Worm (Caenorhabditis elegans) whole organism, mixed stage, embryonic: Measurements from ENCODE around the gene C01G10.5.
"Not testable (repeated sequence)": the region's sequence is repeated elsewhere in the genome, so short reads cannot be mapped to it uniquely, and the experiment has no call there.

ENCODE experiments used
- blmp-1 ChIP-seq: fragments of 150-350 bp; optimal IDR thresholded peaks from 2 replicates; lab custom pipeline; 2014; ENCODE audit warnings: missing biosample characterization, missing genetic modification characterization
- ceh-39 ChIP-seq: fragments of 150-350 bp; optimal IDR thresholded peaks from 2 replicates; lab custom pipeline; 2014; ENCODE audit warnings: missing biosample characterization, missing genetic modification characterization
- ceh-43 ChIP-seq: fragments of 200-800 bp; sonication (Bioruptor generic); optimal IDR thresholded peaks from 2 replicates; lab custom pipeline; 2018; ENCODE audit warnings: mild to moderate bottlenecking, missing genetic modification characterization, moderate library complexity, missing compliant biosample characterization
- ceh-83 ChIP-seq: fragments of 200-800 bp; sonication (Bioruptor generic); optimal IDR thresholded peaks from 2 replicates; lab custom pipeline; 2018; ENCODE audit warnings: mild to moderate bottlenecking, missing genetic modification characterization, missing compliant biosample characterization
- ces-1 ChIP-seq: fragments of 150-350 bp; optimal IDR thresholded peaks from 2 replicates; lab custom pipeline; 2014; ENCODE audit warnings: missing biosample characterization, missing genetic modification reagents, missing genetic modification characterization
- cnd-1 ChIP-seq: fragments of 200-800 bp; sonication (Bioruptor generic); optimal IDR thresholded peaks from 2 replicates; lab custom pipeline; 2018; ENCODE audit warnings: mild to moderate bottlenecking, missing genetic modification characterization, missing compliant biosample characterization
- drap-1 ChIP-seq: fragments of 200-800 bp; sonication (Bioruptor generic); optimal IDR thresholded peaks from 3 replicates; lab custom pipeline; 2018; ENCODE audit warnings: mild to moderate bottlenecking, missing genetic modification characterization, missing compliant biosample characterization
- elt-1 ChIP-seq: sonication (generic microtip); optimal IDR thresholded peaks from 2 replicates; lab custom pipeline; 2017; ENCODE audit warnings: missing genetic modification characterization, mild to moderate bottlenecking, missing compliant biosample characterization, antibody characterized with exemption, moderate library complexity, borderline replicate concordance; ENCODE audit not compliant: insufficient read depth
- elt-3 ChIP-seq: fragments of 150-350 bp; optimal IDR thresholded peaks from 2 replicates; lab custom pipeline; 2014; ENCODE audit warnings: missing biosample characterization, missing genetic modification characterization
- flh-1 ChIP-seq: fragments of 200-800 bp; sonication (Bioruptor generic); optimal IDR thresholded peaks from 2 replicates; lab custom pipeline; 2018; ENCODE audit warnings: mild to moderate bottlenecking, missing genetic modification characterization, moderate library complexity, missing compliant biosample characterization
- ham-2 ChIP-seq: fragments of 200-800 bp; sonication (Bioruptor generic); optimal IDR thresholded peaks from 2 replicates; lab custom pipeline; 2018; ENCODE audit warnings: mild to moderate bottlenecking, missing genetic modification characterization, missing compliant biosample characterization
- hlh-1 ChIP-seq: fragments of 150-350 bp; optimal IDR thresholded peaks from 2 replicates; lab custom pipeline; 2014; ENCODE audit warnings: missing biosample characterization, missing genetic modification reagents, missing genetic modification characterization
- lin-13 ChIP-seq: fragments of 150-350 bp; optimal IDR thresholded peaks from 2 replicates; lab custom pipeline; 2014; ENCODE audit warnings: missing biosample characterization, missing genetic modification characterization
- lin-32 ChIP-seq: fragments of 200-800 bp; sonication (Bioruptor generic); optimal IDR thresholded peaks from 2 replicates; lab custom pipeline; 2018; ENCODE audit warnings: mild to moderate bottlenecking, missing genetic modification characterization, missing compliant biosample characterization
- lsy-2 ChIP-seq: fragments of 150-350 bp; optimal IDR thresholded peaks from 2 replicates; lab custom pipeline; 2014; ENCODE audit warnings: missing biosample characterization, missing genetic modification characterization
- mab-5 ChIP-seq: fragments of 150-350 bp; optimal IDR thresholded peaks from 2 replicates; lab custom pipeline; 2014; ENCODE audit warnings: missing biosample characterization, missing genetic modification characterization
- mep-1 ChIP-seq: fragments of 150-350 bp; optimal IDR thresholded peaks from 2 replicates; lab custom pipeline; 2017; ENCODE audit warnings: missing biosample characterization, missing genetic modification reagents, missing genetic modification characterization, inconsistent platforms
- mls-2 ChIP-seq: sonication (generic microtip); optimal IDR thresholded peaks from 2 replicates; lab custom pipeline; 2016; ENCODE audit warnings: mild to moderate bottlenecking, missing genetic modification characterization, moderate library complexity, missing compliant biosample characterization
- nhr-12 ChIP-seq: fragments of 150-350 bp; optimal IDR thresholded peaks from 2 replicates; lab custom pipeline; 2014; ENCODE audit warnings: missing biosample characterization, missing genetic modification characterization
- nhr-2 ChIP-seq: fragments of 150-350 bp; optimal IDR thresholded peaks from 2 replicates; lab custom pipeline; 2014; ENCODE audit warnings: missing biosample characterization, missing genetic modification characterization
- nhr-237 ChIP-seq: fragments of 150-350 bp; optimal IDR thresholded peaks from 2 replicates; lab custom pipeline; 2014; ENCODE audit warnings: missing biosample characterization, missing genetic modification characterization
- nhr-28 ChIP-seq: fragments of 150-350 bp; optimal IDR thresholded peaks from 2 replicates; lab custom pipeline; 2014; ENCODE audit warnings: missing biosample characterization, missing genetic modification characterization
- nhr-76 ChIP-seq: sonication (generic microtip); optimal IDR thresholded peaks from 2 replicates; lab custom pipeline; 2017; ENCODE audit warnings: missing biosample characterization, missing genetic modification characterization
- pha-4 ChIP-seq: fragments of 150-350 bp; optimal IDR thresholded peaks from 2 replicates; lab custom pipeline; 2018; ENCODE audit warnings: missing biosample characterization, missing genetic modification reagents, missing genetic modification characterization
- sem-2 ChIP-seq: fragments of 200-800 bp; sonication (Bioruptor generic); optimal IDR thresholded peaks from 2 replicates; lab custom pipeline; 2018; ENCODE audit warnings: mild to moderate bottlenecking, missing genetic modification characterization, missing compliant biosample characterization
- snpc-4 ChIP-seq: fragments of 150-350 bp; optimal IDR thresholded peaks from 2 replicates; lab custom pipeline; 2014; ENCODE audit warnings: missing biosample characterization, missing genetic modification characterization
- sptf-1 ChIP-seq: sonication (generic microtip); optimal IDR thresholded peaks from 2 replicates; lab custom pipeline; 2017; ENCODE audit warnings: mild to moderate bottlenecking, missing genetic modification characterization, moderate library complexity, missing compliant biosample characterization
- tbx-8 ChIP-seq: fragments of 200-800 bp; sonication (Bioruptor generic); optimal IDR thresholded peaks from 2 replicates; lab custom pipeline; 2018; ENCODE audit warnings: mild to moderate bottlenecking, missing genetic modification characterization, moderate library complexity, missing compliant biosample characterization
- unc-120 ChIP-seq: sonication (generic microtip); optimal IDR thresholded peaks from 2 replicates; lab custom pipeline; 2017; ENCODE audit warnings: missing genetic modification characterization, missing compliant biosample characterization; ENCODE audit not compliant: poor library complexity, severe bottlenecking
- zip-8 ChIP-seq: fragments of 150-350 bp; optimal IDR thresholded peaks from 2 replicates; lab custom pipeline; 2014; ENCODE audit warnings: missing biosample characterization, missing genetic modification characterization
- ztf-11 ChIP-seq: fragments of 150-350 bp; optimal IDR thresholded peaks from 2 replicates; lab custom pipeline; 2014; ENCODE audit warnings: missing biosample characterization, missing genetic modification characterization

The C01G10.5 gene

ce11 chrV:15115968-15116367 lies 26.6 kb upstream of the C01G10.5 start, which contains the start of gene T01G5.8:
Gene T01G5.8, plus strand, starts transcription at chrV:15116268.
- not testable (repeated sequence) for TF ChIP-seq ceh-43 (GFP tag; lab: Kevin White, UChicago); unc-120 (tag; lab: Kevin White, UChicago); ceh-83

DNA sequence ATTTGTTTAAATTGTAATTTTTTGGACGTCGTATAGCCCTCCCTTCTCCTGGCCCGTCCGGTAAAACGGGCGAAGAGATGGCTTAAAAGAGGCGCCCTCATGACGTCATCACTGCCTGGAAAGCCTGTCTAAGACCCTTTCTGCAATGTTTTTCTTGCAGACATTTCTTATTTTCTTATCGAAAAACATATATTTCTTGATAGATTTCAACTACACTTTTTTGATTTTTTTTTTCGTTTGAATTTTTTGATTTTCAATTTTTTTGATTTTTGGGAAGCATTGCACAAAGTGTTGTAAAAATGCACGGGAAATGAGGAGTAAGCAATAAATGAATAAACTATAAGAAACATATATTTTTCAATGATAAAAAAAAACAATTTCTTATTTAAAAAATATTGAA lies 24.7 kb upstream of the C01G10.5 start, which contains the start of gene T01G5.6:
T01G5.6 (minus strand) TSS at position 101 of the 400 bp plus-strand sequence.
- TF ChIP-seq ceh-43 (GFP tag; lab: Kevin White, UChicago) (no peak), nhr-12 (tag; lab: Kevin White, UChicago) (no peak), elt-3 (tag; lab: Kevin White, UChicago) (no peak), tbx-8 (no peak), zip-8 (tag; lab: Kevin White, UChicago) (no peak), flh-1 (GFP tag; lab: Kevin White, UChicago) (no peak), sem-2 (GFP tag; lab: Kevin White, UChicago) (no peak), elt-1 (tag; lab: Kevin White, UChicago) (no peak), drap-1 (GFP tag; lab: Kevin White, UChicago) (no peak), ham-2 (GFP tag; lab: Kevin White, UChicago) (no peak), unc-120 (tag; lab: Kevin White, UChicago) (no peak), ceh-83 (no peak), nhr-76 (tag; lab: Kevin White, UChicago) (no peak)

DNA sequence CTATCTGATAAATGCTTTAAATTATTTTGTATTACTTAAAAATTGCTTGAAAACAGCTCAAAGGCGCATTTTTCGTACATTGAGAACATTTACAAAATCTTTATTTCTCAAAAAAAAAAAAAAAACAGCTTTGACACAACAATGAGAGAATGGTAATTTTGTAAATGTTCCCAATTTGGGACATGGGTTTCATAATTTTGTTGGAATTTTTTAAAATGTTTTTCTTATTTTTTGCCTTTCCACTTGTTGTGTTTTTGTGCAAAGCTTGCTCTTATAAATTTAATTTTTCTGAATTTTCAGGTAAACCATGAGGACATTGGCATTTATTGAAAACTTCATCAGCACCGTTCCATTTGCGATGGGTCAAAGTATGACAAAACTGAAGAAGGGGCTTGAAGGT lies 22.3 kb upstream of the C01G10.5 start, which contains the start of gene T01G5.7:
T01G5.7 (plus strand) TSS at position 301 of the 400 bp plus-strand sequence.
- TF ChIP-seq mls-2 (tag; lab: Kevin White, UChicago) (no peak), ces-1 (GFP tag; lab: Kevin White, UChicago) (no peak), nhr-12 (tag; lab: Kevin White, UChicago) (no peak), flh-1 (GFP tag; lab: Kevin White, UChicago) (no peak), cnd-1 (tag; lab: Kevin White, UChicago) (no peak), hlh-1 (tag; lab: Kevin White, UChicago) (no peak), lin-13 (tag; lab: Kevin White, UChicago) (no peak), nhr-2 (tag; lab: Kevin White, UChicago) (no peak), nhr-76 (tag; lab: Kevin White, UChicago) (no peak), sem-2 (GFP tag; lab: Kevin White, UChicago) (no peak), ham-2 (GFP tag; lab: Kevin White, UChicago) (no peak), ceh-43 (GFP tag; lab: Kevin White, UChicago) (no peak), nhr-237 (no peak), blmp-1 (tag; lab: Kevin White, UChicago) (no peak), drap-1 (GFP tag; lab: Kevin White, UChicago) (no peak), ceh-39 (tag; lab: Kevin White, UChicago) (no peak), tbx-8 (no peak)

ce11 chrV:15109260-15109659 lies 19.9 kb upstream of the C01G10.5 start, which contains the start of gene Y75B12A.2:
Gene Y75B12A.2, plus strand, starts transcription at chrV:15109560.
- no peak for TF ChIP-seq hlh-1 (tag; lab: Kevin White, UChicago)
- TF ChIP-seq tbx-8, result no peak
- TF ChIP-seq sptf-1 (tag; lab: Kevin White, UChicago), result no peak
- TF ChIP-seq nhr-76 (tag; lab: Kevin White, UChicago), result no peak
- TF ChIP-seq snpc-4, result no peak
- no peak for TF ChIP-seq lin-32 (GFP tag; lab: Kevin White, UChicago)
- TF ChIP-seq flh-1 (GFP tag; lab: Kevin White, UChicago), result no peak
- no peak for TF ChIP-seq lsy-2
- TF ChIP-seq mab-5, result no peak
- no peak for TF ChIP-seq unc-120 (tag; lab: Kevin White, UChicago)
- TF ChIP-seq nhr-28 (tag; lab: Kevin White, UChicago), result no peak
- TF ChIP-seq mep-1 (tag; lab: Kevin White, UChicago), result no peak
- TF ChIP-seq pha-4 (tag; lab: Kevin White, UChicago), result no peak
- TF ChIP-seq ztf-11 (tag; lab: Kevin White, UChicago), result no peak
- TF ChIP-seq sem-2 (GFP tag; lab: Kevin White, UChicago), result no peak
- no peak for TF ChIP-seq ceh-39 (tag; lab: Kevin White, UChicago)
